Worm (Caenorhabditis elegans) whole organism, L1 larva: ENCODE results near the gene F47B8.4.

Source experiments
- ama-1 ChIP-seq: fragments of 150-350 bp; optimal IDR thresholded peaks from 2 replicates; lab custom pipeline; 2014
- dpl-1 ChIP-seq, 3 experiments: fragments of 150-350 bp in 2 of 3; sonication (generic microtip) in 1 of 3; optimal IDR thresholded peaks; 2 replicates each; lab custom pipeline; 2014 to 2017; ENCODE audit warnings: missing biosample characterization in 3 of 3, missing genetic modification characterization in 3 of 3, missing genetic modification reagents in 3 of 3
- jun-1 ChIP-seq: fragments of 150-350 bp; optimal IDR thresholded peaks from 2 replicates; lab custom pipeline; 2014; ENCODE audit warnings: missing biosample characterization, missing genetic modification reagents, missing genetic modification characterization
- nhr-28 ChIP-seq: fragments of 150-350 bp; optimal IDR thresholded peaks from 2 replicates; lab custom pipeline; 2014; ENCODE audit warnings: missing biosample characterization, missing genetic modification characterization
- pag-3 ChIP-seq: sonication (generic microtip); optimal IDR thresholded peaks from 2 replicates; lab custom pipeline; 2017; ENCODE audit warnings: missing genetic modification characterization, mild to moderate bottlenecking, missing compliant biosample characterization, antibody characterized with exemption, borderline replicate concordance; ENCODE audit not compliant: insufficient read depth
- pqm-1 ChIP-seq: sonication (generic microtip); optimal IDR thresholded peaks from 3 replicates; lab custom pipeline; 2017; ENCODE audit warnings: missing biosample characterization, missing genetic modification characterization
- rnt-1 ChIP-seq: sonication (generic microtip); optimal IDR thresholded peaks from 2 replicates; lab custom pipeline; 2016; ENCODE audit warnings: mild to moderate bottlenecking, missing genetic modification characterization, moderate library complexity, missing compliant biosample characterization
- snpc-4 ChIP-seq: fragments of 150-350 bp; optimal IDR thresholded peaks from 2 replicates; lab custom pipeline; 2014; ENCODE audit warnings: missing biosample characterization, missing genetic modification characterization
- sox-4 ChIP-seq: sonication (generic microtip); optimal IDR thresholded peaks from 2 replicates; lab custom pipeline; 2016; ENCODE audit warnings: missing genetic modification characterization, missing compliant biosample characterization

DNA sequence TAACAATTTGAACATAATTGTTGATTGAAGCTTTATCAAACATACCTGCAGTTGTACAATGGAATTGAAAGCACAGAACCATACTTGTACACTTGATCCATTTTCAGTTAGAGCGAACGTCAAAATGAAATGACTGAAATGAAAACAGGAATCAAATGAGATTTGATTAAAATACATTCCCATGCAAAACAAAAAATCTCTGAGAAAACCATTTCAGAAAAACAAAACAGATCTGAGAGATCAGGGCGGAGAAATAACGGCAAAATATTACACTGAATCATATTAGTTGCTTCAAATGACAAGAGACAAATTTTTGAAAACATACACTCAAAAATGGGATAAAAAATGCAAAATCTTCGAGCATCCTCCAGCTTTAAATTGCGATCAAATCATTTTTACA, 44.7 kb downstream of the F47B8.4 start, which contains the start of gene srt-33:
- no peak for TF ChIP-seq dpl-1 (GFP tag; optimal IDR thresholded peaks at IDR 0.05; lab: Kevin White, UChicago)
- no peak for TF ChIP-seq ama-1
- no peak for TF ChIP-seq nhr-28
- TF ChIP-seq jun-1 (tag; lab: Kevin White, UChicago): no peak
- TF ChIP-seq pqm-1: no peak
- no peak for TF ChIP-seq snpc-4 (tag; lab: Kevin White, UChicago)
- no peak for TF ChIP-seq rnt-1 (tag; lab: Kevin White, UChicago)
- no peak for TF ChIP-seq pag-3 (tag; lab: Kevin White, UChicago)
- TF ChIP-seq sox-4 (tag; lab: Kevin White, UChicago): no peak
